Fruit fly (Drosophila melanogaster) whole organism, embryonic: ENCODE measurements around the gene CG7362.

Experiments
- Ada2b ChIP-seq: fragments of 200-800 bp; sonication (Bioruptor generic); IDR thresholded peaks from 2 replicates; pipeline ENCODE4 v1.3.6; 2022; ENCODE audit warnings: missing biosample characterization, missing genetic modification characterization
- Atf3 ChIP-seq: fragments of 200-800 bp; sonication (Bioruptor generic); optimal IDR thresholded peaks from 3 replicates; lab custom pipeline; 2016; ENCODE audit warnings: missing biosample characterization, missing genetic modification characterization
- CG10267 ChIP-seq: fragments of 200-800 bp; sonication (Bioruptor generic); optimal IDR thresholded peaks from 2 replicates; lab custom pipeline; 2018; ENCODE audit warnings: missing biosample characterization, mild to moderate bottlenecking, missing genetic modification characterization, moderate library complexity
- CG11093 ChIP-seq: fragments of 200-800 bp; sonication (Bioruptor generic); IDR thresholded peaks from 3 replicates; pipeline ENCODE4 v1.3.6; 2022; ENCODE audit warnings: missing biosample characterization, missing genetic modification characterization
- CG11696 ChIP-seq: fragments of 200-800 bp; sonication (Bioruptor generic); IDR thresholded peaks from 2 replicates; pipeline ENCODE4 v1.3.6; 2022; ENCODE audit warnings: missing biosample characterization, missing genetic modification characterization
- CG12236 ChIP-seq: fragments of 200-800 bp; sonication (Bioruptor generic); optimal IDR thresholded peaks from 2 replicates; lab custom pipeline; 2016; ENCODE audit warnings: missing biosample characterization, missing genetic modification characterization
- CG15269 ChIP-seq: fragments of 200-800 bp; sonication (Bioruptor generic); optimal IDR thresholded peaks from 2 replicates; lab custom pipeline; 2018; ENCODE audit warnings: missing biosample characterization, mild to moderate bottlenecking, missing genetic modification characterization, moderate library complexity
- CG1529 ChIP-seq: fragments of 200-800 bp; sonication (Bioruptor generic); optimal IDR thresholded peaks from 3 replicates; lab custom pipeline; 2018; ENCODE audit warnings: missing biosample characterization, missing genetic modification characterization
- CG1602 ChIP-seq: fragments of 200-800 bp; sonication (Bioruptor generic); optimal IDR thresholded peaks from 3 replicates; lab custom pipeline; 2016; ENCODE audit warnings: missing biosample characterization, missing genetic modification characterization
- CG18764 ChIP-seq: fragments of 200-800 bp; sonication (Bioruptor generic); optimal IDR thresholded peaks from 3 replicates; lab custom pipeline; 2016; ENCODE audit warnings: missing biosample characterization, missing genetic modification characterization
- CG30020 ChIP-seq: fragments of 200-800 bp; optimal IDR thresholded peaks from 2 replicates; lab custom pipeline; 2019; ENCODE audit warnings: missing biosample characterization, mild to moderate bottlenecking, missing genetic modification characterization, moderate library complexity
- CG32772 ChIP-seq: fragments of 200-800 bp; sonication (Bioruptor generic); IDR thresholded peaks from 2 replicates; pipeline ENCODE4 v1.3.6; 2022; ENCODE audit warnings: missing biosample characterization, missing genetic modification characterization
- CG3726 ChIP-seq: fragments of 200-800 bp; sonication (Bioruptor generic); IDR thresholded peaks from 3 replicates; pipeline ENCODE4, ENCODE4 v1.3.6; 2022; ENCODE audit warnings: missing biosample characterization, missing genetic modification characterization
- CG6765 ChIP-seq: fragments of 200-800 bp; sonication (Bioruptor generic); optimal IDR thresholded peaks from 3 replicates; lab custom pipeline; 2017; ENCODE audit warnings: missing biosample characterization, mild to moderate bottlenecking, missing genetic modification characterization
- CG7928 ChIP-seq: fragments of 200-800 bp; sonication (Bioruptor generic); optimal IDR thresholded peaks from 2 replicates; lab custom pipeline; 2017; ENCODE audit warnings: missing biosample characterization, mild to moderate bottlenecking, missing genetic modification characterization
- CG7963 ChIP-seq: fragments of 200-800 bp; sonication (Bioruptor generic); IDR thresholded peaks from 3 replicates; pipeline ENCODE4 v1.3.6; 2022; ENCODE audit warnings: missing biosample characterization, missing genetic modification characterization; ENCODE audit not compliant: partially characterized antibody
- CG9215 ChIP-seq: fragments of 200-800 bp; sonication (Bioruptor generic); IDR thresholded peaks from 2 replicates; pipeline ENCODE4 v1.3.6; 2022; ENCODE audit warnings: missing biosample characterization, missing genetic modification characterization
- D19A ChIP-seq: fragments of 200-800 bp; optimal IDR thresholded peaks from 3 replicates; lab custom pipeline; 2019; ENCODE audit warnings: missing biosample characterization, mild to moderate bottlenecking, missing genetic modification characterization, moderate library complexity
- D19B ChIP-seq: fragments of 200-800 bp; sonication (Bioruptor generic); optimal IDR thresholded peaks from 2 replicates; lab custom pipeline; 2017; ENCODE audit warnings: missing biosample characterization, mild to moderate bottlenecking, missing genetic modification characterization
- Deaf1 ChIP-seq: fragments of 200-800 bp; optimal IDR thresholded peaks from 3 replicates; lab custom pipeline; 2019; ENCODE audit warnings: missing biosample characterization, mild to moderate bottlenecking, missing genetic modification characterization, moderate library complexity
- Dek ChIP-seq: fragments of 200-800 bp; sonication (Bioruptor generic); optimal IDR thresholded peaks from 3 replicates; lab custom pipeline; 2019; ENCODE audit warnings: missing biosample characterization, mild to moderate bottlenecking, missing genetic modification characterization, moderate library complexity
- Eip74EF ChIP-seq, 2 experiments: fragments of 200-800 bp in 1 of 2; fragments of >200 bp in 1 of 2; sonication (Bioruptor generic) in 1 of 2; optimal IDR thresholded peaks; 2 replicates each; lab custom pipeline; 2017 to 2019; ENCODE audit warnings: missing biosample characterization in 2 of 2, missing genetic modification characterization in 2 of 2, mild to moderate bottlenecking in 1 of 2, moderate library complexity in 1 of 2
- Fer3 ChIP-seq: fragments of 200-800 bp; sonication (Bioruptor generic); optimal IDR thresholded peaks from 2 replicates; lab custom pipeline; 2018; ENCODE audit warnings: missing biosample characterization, mild to moderate bottlenecking, missing genetic modification characterization, moderate library complexity
- Hmx ChIP-seq: fragments of 200-800 bp; sonication (Bioruptor generic); optimal IDR thresholded peaks from 2 replicates; lab custom pipeline; 2016; ENCODE audit warnings: missing biosample characterization, missing genetic modification characterization
- Med ChIP-seq: fragments of 200-800 bp; sonication (Bioruptor generic); peaks from one replicate; lab custom pipeline; 2016; ENCODE audit warnings: missing biosample characterization, missing genetic modification characterization, mild to moderate bottlenecking, inconsistent platforms, moderate library complexity
- Mes4 ChIP-seq: fragments of 200-800 bp; sonication (Bioruptor generic); optimal IDR thresholded peaks from 2 replicates; lab custom pipeline; 2016; ENCODE audit warnings: missing biosample characterization, missing genetic modification characterization
- Nf-YA ChIP-seq: fragments of 200-800 bp; sonication (Bioruptor generic); IDR thresholded peaks from 2 replicates; pipeline ENCODE4 v1.3.6; 2022; ENCODE audit warnings: missing biosample characterization, missing genetic modification characterization
- Six4 ChIP-seq: fragments of 200-800 bp; sonication (Bioruptor generic); optimal IDR thresholded peaks from 2 replicates; lab custom pipeline; 2016; ENCODE audit warnings: missing biosample characterization, missing genetic modification characterization
- al ChIP-seq: fragments of 200-800 bp; sonication (Bioruptor generic); IDR thresholded peaks from 2 replicates; pipeline ENCODE4 v1.3.6; 2022; ENCODE audit warnings: missing biosample characterization, missing genetic modification characterization
- ato ChIP-seq: fragments of 200-800 bp; sonication (Bioruptor generic); IDR thresholded peaks from 2 replicates; pipeline ENCODE4 v1.3.6; 2022; ENCODE audit warnings: missing biosample characterization, missing genetic modification characterization; ENCODE audit not compliant: partially characterized antibody
- az2 ChIP-seq: fragments of 200-800 bp; sonication (Bioruptor generic); optimal IDR thresholded peaks from 3 replicates; lab custom pipeline; 2016; ENCODE audit warnings: missing biosample characterization, missing genetic modification characterization
- chinmo ChIP-seq: fragments of 200-800 bp; sonication (Bioruptor generic); IDR thresholded peaks from 4 replicates; pipeline ENCODE4 v1.3.6; 2022; ENCODE audit warnings: missing biosample characterization, missing genetic modification characterization; ENCODE audit not compliant: partially characterized antibody
- cwo ChIP-seq: fragments of 200-800 bp; sonication (Bioruptor generic); optimal IDR thresholded peaks from 3 replicates; lab custom pipeline; 2017; ENCODE audit warnings: missing biosample characterization, missing genetic modification characterization, mild to moderate bottlenecking, moderate library complexity, missing genetic modification reagents
- dati ChIP-seq: fragments of 200-800 bp; sonication (Bioruptor generic); IDR thresholded peaks from 2 replicates; pipeline ENCODE4 v1.3.6; 2022; ENCODE audit warnings: missing biosample characterization, missing genetic modification characterization
- gcm2 ChIP-seq: fragments of 200-800 bp; sonication (Bioruptor generic); optimal IDR thresholded peaks from 2 replicates; lab custom pipeline; 2016; ENCODE audit warnings: missing biosample characterization, missing genetic modification characterization
- hth ChIP-seq: fragments of >200 bp; optimal IDR thresholded peaks from 2 replicates; lab custom pipeline; 2017; ENCODE audit warnings: inconsistent platforms
- ind ChIP-seq: fragments of 200-800 bp; sonication (Bioruptor generic); optimal IDR thresholded peaks from 3 replicates; lab custom pipeline; 2016; ENCODE audit warnings: missing biosample characterization, missing genetic modification characterization
- jumu ChIP-seq: fragments of 200-800 bp; sonication (Bioruptor generic); optimal IDR thresholded peaks from 3 replicates; lab custom pipeline; 2016; ENCODE audit warnings: missing biosample characterization, missing genetic modification characterization
- ken ChIP-seq: fragments of 200-800 bp; sonication (Bioruptor generic); IDR thresholded peaks from 3 replicates; pipeline ENCODE4 v1.3.6; 2022; ENCODE audit warnings: missing biosample characterization, missing genetic modification characterization
- pan ChIP-seq, 4 experiments: fragments of >200 bp in 3 of 4; fragments of 200-800 bp in 1 of 4; sonication (Bioruptor generic) in 1 of 4; optimal IDR thresholded peaks in 3 of 4; IDR thresholded peaks in 1 of 4; 2 replicates each; pipeline versions ENCODE4 v1.3.6 to Lab custom; 2017 to 2022; ENCODE audit warnings: missing biosample characterization in 2 of 4, missing genetic modification characterization in 2 of 4, mixed read lengths in 1 of 4
- peb ChIP-seq: fragments of 200-800 bp; sonication (Bioruptor generic); IDR thresholded peaks from 2 replicates; pipeline ENCODE4 v1.3.6; 2022; ENCODE audit warnings: missing biosample characterization, missing genetic modification characterization
- sd ChIP-seq: fragments of 200-800 bp; sonication (Bioruptor generic); optimal IDR thresholded peaks from 3 replicates; lab custom pipeline; 2018; ENCODE audit warnings: missing biosample characterization, mild to moderate bottlenecking, missing genetic modification characterization, moderate library complexity
- sens-2 ChIP-seq: fragments of 200-800 bp; sonication (Bioruptor generic); IDR thresholded peaks from 2 replicates; pipeline ENCODE4 v1.3.6; 2022; ENCODE audit warnings: missing biosample characterization, missing genetic modification characterization
- stc ChIP-seq: fragments of 200-800 bp; sonication (Bioruptor generic); IDR thresholded peaks from 2 replicates; pipeline ENCODE4 v1.3.6; 2022; ENCODE audit warnings: missing biosample characterization, missing genetic modification characterization
- tll ChIP-seq, 2 experiments: fragments of 200-800 bp in 1 of 2; fragments of >200 bp in 1 of 2; sonication (Bioruptor generic) in 1 of 2; optimal IDR thresholded peaks; 2 replicates each; lab custom pipeline; 2017 to 2019; ENCODE audit warnings: missing biosample characterization in 2 of 2, missing genetic modification characterization in 2 of 2, mild to moderate bottlenecking in 1 of 2, moderate library complexity in 1 of 2
- ttk ChIP-seq: fragments of 200-800 bp; sonication (Bioruptor generic); IDR thresholded peaks from 2 replicates; pipeline ENCODE4 v2.1.2; 2022; ENCODE audit warnings: missing biosample characterization, missing genetic modification characterization
- tx ChIP-seq: fragments of 200-800 bp; sonication (Bioruptor generic); optimal IDR thresholded peaks from 2 replicates; lab custom pipeline; 2016; ENCODE audit warnings: missing biosample characterization, missing genetic modification characterization
- vfl ChIP-seq: fragments of 200-800 bp; sonication (Bioruptor generic); optimal IDR thresholded peaks from 2 replicates; lab custom pipeline; 2016; ENCODE audit warnings: missing biosample characterization, missing genetic modification characterization
- vnd ChIP-seq: fragments of 200-800 bp; sonication (Bioruptor generic); IDR thresholded peaks from 3 replicates; pipeline ENCODE4 v1.3.6; 2022; ENCODE audit warnings: missing biosample characterization, missing genetic modification characterization; ENCODE audit not compliant: partially characterized antibody

CG7362 gene

dm6 chr3R:14754806-14755488 is 687 bp upstream of the CG7362 start (continued):
- TF ChIP-seq Atf3 (GFP tag; lab: Kevin White, UChicago) = no peak
- TF ChIP-seq Mes4 = no peak
- TF ChIP-seq ttk (GFP tag; lab: Robert Waterston, UW) = no peak
- no peak for TF ChIP-seq CG1602 (GFP tag; lab: Kevin White, UChicago)
- TF ChIP-seq stc = no peak
- no peak for TF ChIP-seq Nf-YA (GFP tag; lab: Robert Waterston, UW)
- TF ChIP-seq CG18764 (GFP tag; lab: Kevin White, UChicago) = no peak
- peak; percentile 54 for TF ChIP-seq Ada2b (GFP tag; lab: Robert Waterston, UW)
- no peak for TF ChIP-seq jumu (GFP tag; lab: Kevin White, UChicago)
- TF ChIP-seq vnd = no peak
- TF ChIP-seq Fer3 (tag; lab: Kevin White, UChicago) = peak; percentile 54
- TF ChIP-seq sd = no peak
- TF ChIP-seq D19B (GFP tag; lab: Kevin White, UChicago) = peak; percentile 88
- peak; percentile 20 for TF ChIP-seq D19A (tag; lab: Kevin White, UChicago)
- TF ChIP-seq CG10267 (tag; lab: Kevin White, UChicago) = peak; percentile 12
- TF ChIP-seq CG11696 = 0 out of 2 replicates have a peak, but pooled peaks have one; percentile 11
- TF ChIP-seq Six4 = peak; percentile 6
- TF ChIP-seq tx = no peak
- 0 out of 3 replicates have a peak, but pooled peaks have one; percentile 28 for TF ChIP-seq CG11093
- peak; percentile 43 for TF ChIP-seq CG15269 (tag; lab: Kevin White, UChicago)
- TF ChIP-seq al (GFP tag; lab: Robert Waterston, UW) = peak; percentile 30; the same call in 1 of the 2 replicates
- no peak for TF ChIP-seq CG6765 (GFP tag; lab: Kevin White, UChicago)
- TF ChIP-seq Deaf1 (tag; lab: Kevin White, UChicago) = no peak
- no peak for TF ChIP-seq Dek (tag; lab: Kevin White, UChicago)
- no peak for TF ChIP-seq peb (GFP tag; lab: Robert Waterston, UW)
- no peak for TF ChIP-seq chinmo (GFP tag; lab: Robert Waterston, UW)
- TF ChIP-seq CG30020 (tag; lab: Kevin White, UChicago) = no peak
- no peak for TF ChIP-seq Eip74EF (GFP tag; optimal IDR thresholded peaks at IDR 0.05; lab: Kevin White, UChicago)
- TF ChIP-seq cwo = peak; percentile 58
- TF ChIP-seq CG32772 = 0 out of 2 replicates have a peak, but pooled peaks have one; percentile 10
- no peak for TF ChIP-seq CG7928 (GFP tag; lab: Kevin White, UChicago)
- no peak for TF ChIP-seq hth (lab: Kevin White, UChicago)
- no peak for TF ChIP-seq sens-2 (GFP tag; lab: Robert Waterston, UW)
- TF ChIP-seq CG12236 (GFP tag; lab: Kevin White, UChicago) = no peak
- peak; percentile 1 for TF ChIP-seq gcm2 (GFP tag; lab: Kevin White, UChicago)
- peak; percentile 45; the same call in 1 of the 3 replicates for TF ChIP-seq ken (GFP tag; lab: Robert Waterston, UW)
- no peak for TF ChIP-seq pan (optimal IDR thresholded peaks at IDR 0.05; lab: Kevin White, UChicago)
- TF ChIP-seq pan (GFP tag; optimal IDR thresholded peaks at IDR 0.05 in 1 of 2, IDR thresholded peaks at IDR 0.05 in 1 of 2) = peak in 1 of 2 experiments; percentile 62
- no peak for TF ChIP-seq vfl (GFP tag; lab: Kevin White, UChicago)
- peak in 1 of 2 experiments; percentile 58 for TF ChIP-seq tll (GFP tag; optimal IDR thresholded peaks at IDR 0.05; lab: Kevin White, UChicago)
- TF ChIP-seq CG7963 = no peak
- peak; percentile 34 for TF ChIP-seq az2 (GFP tag; lab: Kevin White, UChicago)
- TF ChIP-seq Hmx = no peak
- TF ChIP-seq dati = no peak
- TF ChIP-seq CG1529 = no peak
- no peak for TF ChIP-seq ato (GFP tag; lab: Robert Waterston, UW)
- TF ChIP-seq ind (GFP tag; lab: Kevin White, UChicago) = peak; percentile 54
- TF ChIP-seq CG3726 (GFP tag; lab: Robert Waterston, UW) = no peak
- TF ChIP-seq CG9215 (GFP tag; lab: Robert Waterston, UW) = no peak
- TF ChIP-seq Med (GFP tag; lab: Kevin White, UChicago) = peak; percentile 60
